Worm (Caenorhabditis elegans) whole organism, L3 larva: ENCODE measurements around the gene C16C8.4.

Experiments used
- ZK546.5 ChIP-seq: sonication (generic microtip); optimal IDR thresholded peaks from 2 replicates; lab custom pipeline; 2017; ENCODE audit warnings: missing biosample characterization, missing genetic modification characterization
- aly-2 ChIP-seq: fragments of 150-350 bp; optimal IDR thresholded peaks from 2 replicates; lab custom pipeline; 2014; ENCODE audit warnings: missing biosample characterization, missing genetic modification characterization
- ama-1 ChIP-seq: fragments of 150-350 bp; optimal IDR thresholded peaks from 2 replicates; lab custom pipeline; 2018
- ceh-16 ChIP-seq: sonication (generic microtip); optimal IDR thresholded peaks from 2 replicates; lab custom pipeline; 2017; ENCODE audit warnings: missing biosample characterization, missing genetic modification characterization
- ceh-28 ChIP-seq: fragments of 150-350 bp; optimal IDR thresholded peaks from 2 replicates; lab custom pipeline; 2014; ENCODE audit warnings: missing biosample characterization, missing genetic modification reagents, missing genetic modification characterization
- ceh-82 ChIP-seq: fragments of 150-350 bp; optimal IDR thresholded peaks from 2 replicates; lab custom pipeline; 2014; ENCODE audit warnings: missing biosample characterization, missing genetic modification characterization
- ceh-9 ChIP-seq: sonication (generic microtip); optimal IDR thresholded peaks from 2 replicates; lab custom pipeline; 2018; ENCODE audit warnings: missing biosample characterization, missing genetic modification characterization
- daf-12 ChIP-seq: fragments of 150-350 bp; optimal IDR thresholded peaks from 2 replicates; lab custom pipeline; 2014; ENCODE audit warnings: missing biosample characterization, missing genetic modification reagents, missing genetic modification characterization
- egl-27 ChIP-seq: sonication (generic microtip); optimal IDR thresholded peaks from 4 replicates; lab custom pipeline; 2017; ENCODE audit warnings: missing biosample characterization, missing genetic modification reagents, missing genetic modification characterization
- egl-5 ChIP-seq: fragments of 150-350 bp; optimal IDR thresholded peaks from 2 replicates; lab custom pipeline; 2017; ENCODE audit warnings: missing biosample characterization, missing genetic modification reagents, missing genetic modification characterization, inconsistent platforms
- elt-1 ChIP-seq: fragments of 150-350 bp; optimal IDR thresholded peaks from 2 replicates; lab custom pipeline; 2014; ENCODE audit warnings: missing biosample characterization, missing genetic modification characterization
- elt-3 ChIP-seq, 3 experiments: fragments of 150-350 bp in 1 of 3; sonication (generic microtip) in 2 of 3; optimal IDR thresholded peaks; 2 replicates in 2 of 3; 4 replicates in 1 of 3; lab custom pipeline; 2014 to 2017; ENCODE audit warnings: missing biosample characterization in 3 of 3, missing genetic modification characterization in 3 of 3
- eor-1 ChIP-seq, 2 experiments: fragments of 150-350 bp; optimal IDR thresholded peaks; 2 replicates each; lab custom pipeline; 2014 to 2018; ENCODE audit warnings: missing biosample characterization in 2 of 2, missing genetic modification characterization in 2 of 2
- fkh-10 ChIP-seq: sonication (generic microtip); optimal IDR thresholded peaks from 2 replicates; lab custom pipeline; 2017; ENCODE audit warnings: missing biosample characterization, missing genetic modification reagents, missing genetic modification characterization
- fos-1 ChIP-seq: fragments of 150-350 bp; optimal IDR thresholded peaks from 2 replicates; lab custom pipeline; 2014; ENCODE audit warnings: missing biosample characterization, missing genetic modification characterization
- hmg-11 ChIP-seq: sonication (generic microtip); optimal IDR thresholded peaks from 2 replicates; lab custom pipeline; 2016; ENCODE audit warnings: missing genetic modification characterization, missing compliant biosample characterization
- lin-15B ChIP-seq: fragments of 150-350 bp; optimal IDR thresholded peaks from 2 replicates; lab custom pipeline; 2014; ENCODE audit warnings: missing biosample characterization, missing genetic modification characterization
- lin-39 ChIP-seq: fragments of 150-350 bp; optimal IDR thresholded peaks from 2 replicates; lab custom pipeline; 2018; ENCODE audit warnings: missing biosample characterization, missing genetic modification reagents, missing genetic modification characterization
- mml-1 ChIP-seq: fragments of 150-350 bp; sonication (generic microtip); optimal IDR thresholded peaks from 3 replicates; lab custom pipeline; 2014; ENCODE audit warnings: missing biosample characterization, missing genetic modification characterization
- nhr-11 ChIP-seq: fragments of 150-350 bp; optimal IDR thresholded peaks from 2 replicates; lab custom pipeline; 2014; ENCODE audit warnings: missing biosample characterization, missing genetic modification characterization
- nhr-12 ChIP-seq: fragments of 150-350 bp; optimal IDR thresholded peaks from 2 replicates; lab custom pipeline; 2014; ENCODE audit warnings: missing biosample characterization, missing genetic modification characterization
- nhr-23 ChIP-seq: fragments of 150-350 bp; optimal IDR thresholded peaks from 2 replicates; lab custom pipeline; 2014; ENCODE audit warnings: missing biosample characterization, missing genetic modification reagents, missing genetic modification characterization
- nhr-237 ChIP-seq: fragments of 150-350 bp; optimal IDR thresholded peaks from 2 replicates; lab custom pipeline; 2014; ENCODE audit warnings: missing biosample characterization, missing genetic modification characterization
- nhr-25 ChIP-seq: sonication (generic microtip); optimal IDR thresholded peaks from 2 replicates; lab custom pipeline; 2017; ENCODE audit warnings: missing biosample characterization, missing genetic modification characterization
- nhr-43 ChIP-seq: sonication (generic microtip); optimal IDR thresholded peaks from 2 replicates; lab custom pipeline; 2016; ENCODE audit warnings: mild to moderate bottlenecking, missing genetic modification characterization, missing compliant biosample characterization; ENCODE audit not compliant: poor library complexity, severe bottlenecking
- nhr-67 ChIP-seq: fragments of 150-350 bp; optimal IDR thresholded peaks from 2 replicates; lab custom pipeline; 2014; ENCODE audit warnings: missing biosample characterization, missing genetic modification characterization
- nhr-76 ChIP-seq: fragments of 150-350 bp; sonication (generic microtip); optimal IDR thresholded peaks from 5 replicates; lab custom pipeline; 2014; ENCODE audit warnings: missing biosample characterization, missing genetic modification characterization
- nhr-77 ChIP-seq: fragments of 150-350 bp; optimal IDR thresholded peaks from 2 replicates; lab custom pipeline; 2014; ENCODE audit warnings: missing biosample characterization, missing genetic modification characterization
- pha-4 ChIP-seq: fragments of 150-350 bp; optimal IDR thresholded peaks from 2 replicates; lab custom pipeline; 2014; ENCODE audit warnings: missing biosample characterization, missing genetic modification reagents, missing genetic modification characterization
- sea-2 ChIP-seq: fragments of 150-350 bp; sonication (generic microtip); optimal IDR thresholded peaks from 4 replicates; lab custom pipeline; 2014; ENCODE audit warnings: missing biosample characterization, missing genetic modification reagents, missing genetic modification characterization
- skn-1 ChIP-seq: fragments of 150-350 bp; optimal IDR thresholded peaks from 2 replicates; lab custom pipeline; 2014; ENCODE audit warnings: missing biosample characterization, missing genetic modification characterization
- snpc-4 ChIP-seq: fragments of 150-350 bp; optimal IDR thresholded peaks from 2 replicates; lab custom pipeline; 2014; ENCODE audit warnings: missing biosample characterization, missing genetic modification characterization
- tbx-2 ChIP-seq: sonication (generic microtip); optimal IDR thresholded peaks from 2 replicates; lab custom pipeline; 2016; ENCODE audit warnings: mild to moderate bottlenecking, missing genetic modification characterization, missing compliant biosample characterization
- unc-62 ChIP-seq: fragments of 150-350 bp; sonication (generic microtip); optimal IDR thresholded peaks from 4 replicates; lab custom pipeline; 2014; ENCODE audit warnings: missing biosample characterization, missing genetic modification reagents, missing genetic modification characterization
- zag-1 ChIP-seq: fragments of 150-350 bp; optimal IDR thresholded peaks from 2 replicates; lab custom pipeline; 2014; ENCODE audit warnings: missing biosample characterization, missing genetic modification characterization
- ztf-11 ChIP-seq: fragments of 150-350 bp; optimal IDR thresholded peaks from 2 replicates; lab custom pipeline; 2014; ENCODE audit warnings: missing biosample characterization, missing genetic modification characterization
- ztf-4 ChIP-seq: fragments of 150-350 bp; optimal IDR thresholded peaks from 2 replicates; lab custom pipeline; 2014; ENCODE audit warnings: missing biosample characterization, missing genetic modification characterization

Gene C16C8.4

ce11 chrII:3438280-3438679 is 5.9 kb downstream of the C16C8.4 start:
- TF ChIP-seq nhr-25 (tag; lab: Kevin White, UChicago): no peak
- no peak for TF ChIP-seq nhr-43
- TF ChIP-seq ceh-16 (tag; lab: Kevin White, UChicago): no peak
- no peak for TF ChIP-seq snpc-4 (tag; lab: Kevin White, UChicago)
- TF ChIP-seq eor-1 (tag; optimal IDR thresholded peaks at IDR 0.05; lab: Kevin White, UChicago): no peak
- TF ChIP-seq nhr-76: no peak
- no peak for TF ChIP-seq ztf-4 (tag; lab: Kevin White, UChicago)
- no peak for TF ChIP-seq unc-62
- no peak for TF ChIP-seq pha-4 (tag; lab: Kevin White, UChicago)
- TF ChIP-seq nhr-77 (tag; lab: Kevin White, UChicago): no peak
- no peak for TF ChIP-seq mml-1 (tag; lab: Kevin White, UChicago)
- TF ChIP-seq elt-1 (tag; lab: Kevin White, UChicago): no peak
- TF ChIP-seq egl-27 (tag; lab: Kevin White, UChicago): no peak
- no peak for TF ChIP-seq ceh-28
- TF ChIP-seq ztf-11 (tag; lab: Kevin White, UChicago): no peak
- TF ChIP-seq tbx-2 (tag; lab: Kevin White, UChicago): no peak
- TF ChIP-seq hmg-11: no peak

- TF ChIP-seq ceh-16 (tag; lab: Kevin White, UChicago) (no peak), lin-39 (tag; lab: Kevin White, UChicago) (no peak)
Measured at ce11 chrII:3437393-3437792, 6.8 kb downstream of the C16C8.4 start.

- TF ChIP-seq ama-1: no peak
- no peak for TF ChIP-seq nhr-76
- TF ChIP-seq nhr-67 (tag; lab: Kevin White, UChicago): no peak
- TF ChIP-seq ceh-28: no peak
- TF ChIP-seq lin-15B (tag; lab: Kevin White, UChicago): no peak
- no peak for TF ChIP-seq fos-1 (tag; lab: Kevin White, UChicago)
- no peak for TF ChIP-seq elt-3 (tag; optimal IDR thresholded peaks at IDR 0.05; lab: Kevin White, UChicago)
- TF ChIP-seq elt-1 (tag; lab: Kevin White, UChicago): no peak
- TF ChIP-seq nhr-77 (tag; lab: Kevin White, UChicago): no peak
- TF ChIP-seq daf-12 (tag; lab: Kevin White, UChicago): no peak
- no peak for TF ChIP-seq ztf-4 (tag; lab: Kevin White, UChicago)
- TF ChIP-seq aly-2 (tag; lab: Kevin White, UChicago): no peak
- no peak for TF ChIP-seq tbx-2 (tag; lab: Kevin White, UChicago)
- no peak for TF ChIP-seq nhr-12 (tag; lab: Kevin White, UChicago)
- TF ChIP-seq nhr-25 (tag; lab: Kevin White, UChicago): no peak
- TF ChIP-seq, all 47 proteins: peak for 0
Measured at ce11 chrII:3436412-3436811, 7.8 kb downstream of the C16C8.4 start, which contains the start of gene skpo-2. TSS of gene skpo-2 (minus strand) at chrII:3436512.

- TF ChIP-seq fkh-10 (GFP tag; lab: Kevin White, UChicago) (no peak), nhr-67 (tag; lab: Kevin White, UChicago) (no peak), egl-5 (tag; lab: Kevin White, UChicago) (no peak), ceh-16 (tag; lab: Kevin White, UChicago) (no peak), nhr-43 (peak; percentile 43), nhr-76 (no peak), tbx-2 (tag; lab: Kevin White, UChicago) (no peak), sea-2 (GFP tag; lab: Kevin White, UChicago) (no peak), ceh-28 (no peak), nhr-23 (tag; lab: Kevin White, UChicago) (no peak), ceh-82 (tag; lab: Kevin White, UChicago) (no peak), snpc-4 (tag; lab: Kevin White, UChicago) (peak; percentile 78), nhr-25 (tag; lab: Kevin White, UChicago) (peak; percentile 56), ceh-9 (tag; lab: Kevin White, UChicago) (no peak), eor-1 (tag; optimal IDR thresholded peaks at IDR 0.05; lab: Kevin White, UChicago) (no peak), elt-1 (tag; lab: Kevin White, UChicago) (peak; percentile 77), ZK546.5 (tag; lab: Kevin White, UChicago) (no peak), nhr-12 (tag; lab: Kevin White, UChicago) (no peak), nhr-237 (tag; lab: Kevin White, UChicago) (no peak), skn-1 (tag; lab: Kevin White, UChicago) (no peak), aly-2 (tag; lab: Kevin White, UChicago) (no peak), unc-62 (peak; percentile 43), ama-1 (peak; percentile 19), nhr-11 (tag; lab: Kevin White, UChicago) (no peak), zag-1 (tag; lab: Kevin White, UChicago) (no peak)
Measured at ce11 chrII:3434893-3435503, 9.2 kb downstream of the C16C8.4 start.
